Fruit fly (Drosophila melanogaster) whole organism, pupa: ENCODE results near the gene CG15880.
A peak's percentile ranks its signal among the peaks of the same experiment; 100 is the strongest.

Source experiments
- CG32121 ChIP-seq: fragments of 200-800 bp; sonication (Bioruptor generic); IDR thresholded peaks from 2 replicates; pipeline ENCODE4 v1.3.6; 2022; ENCODE audit warnings: missing biosample characterization, missing genetic modification characterization
- EcR ChIP-seq: fragments of 200-800 bp; sonication (Bioruptor generic); optimal IDR thresholded peaks from 3 replicates; lab custom pipeline; 2019; ENCODE audit warnings: missing biosample characterization, missing genetic modification characterization, mild to moderate bottlenecking, moderate library complexity, missing genetic modification reagents

- TF ChIP-seq EcR (GFP tag; lab: Kevin White, UChicago) (peak; percentile 69), CG32121 (no peak)
Measured at dm6 chr2L:840022-840421, 22.3 kb upstream of the CG15880 start.
